Worm (Caenorhabditis elegans) whole organism, L1 larva: ENCODE data around the gene atx-2.

ENCODE experiments used
- C04F5.9 ChIP-seq: sonication (generic microtip); optimal IDR thresholded peaks from 2 replicates; lab custom pipeline; 2016; ENCODE audit warnings: missing genetic modification characterization, missing compliant biosample characterization
- C34B4.2 ChIP-seq: sonication (generic microtip); optimal IDR thresholded peaks from 2 replicates; lab custom pipeline; 2017; ENCODE audit warnings: mild to moderate bottlenecking, missing genetic modification characterization, missing compliant biosample characterization
- F16B12.6 ChIP-seq: fragments of 150-350 bp; optimal IDR thresholded peaks from 2 replicates; lab custom pipeline; 2014; ENCODE audit warnings: missing biosample characterization, missing genetic modification characterization
- blmp-1 ChIP-seq: fragments of 150-350 bp; optimal IDR thresholded peaks from 2 replicates; lab custom pipeline; 2014; ENCODE audit warnings: missing biosample characterization, missing genetic modification characterization
- ceh-82 ChIP-seq, 3 experiments: fragments of 150-350 bp in 1 of 3; sonication (generic microtip) in 2 of 3; optimal IDR thresholded peaks; 2 replicates each; lab custom pipeline; 2014 to 2017; ENCODE audit warnings: missing biosample characterization in 3 of 3, missing genetic modification characterization in 3 of 3
- ceh-90 ChIP-seq: sonication (generic microtip); optimal IDR thresholded peaks from 2 replicates; lab custom pipeline; 2016; ENCODE audit warnings: missing genetic modification characterization, missing compliant biosample characterization
- dpl-1 ChIP-seq, 3 experiments: fragments of 150-350 bp in 2 of 3; sonication (generic microtip) in 1 of 3; optimal IDR thresholded peaks; 2 replicates each; lab custom pipeline; 2014 to 2017; ENCODE audit warnings: missing biosample characterization in 3 of 3, missing genetic modification characterization in 3 of 3, missing genetic modification reagents in 3 of 3
- efl-1 ChIP-seq, 4 experiments: fragments of 150-350 bp; optimal IDR thresholded peaks in 3 of 4; peaks in 1 of 4; 1 replicate in 1 of 4; 2 replicates in 3 of 4; lab custom pipeline; 2014; ENCODE audit warnings: missing biosample characterization in 2 of 4, missing genetic modification characterization in 2 of 4, missing genetic modification reagents in 2 of 4
- egl-13 ChIP-seq: sonication (generic microtip); optimal IDR thresholded peaks from 2 replicates; lab custom pipeline; 2016; ENCODE audit warnings: missing genotype, missing genetic modification reagents, missing genetic modification characterization, missing compliant biosample characterization
- elt-2 ChIP-seq: sonication (generic microtip); optimal IDR thresholded peaks from 2 replicates; lab custom pipeline; 2016; ENCODE audit warnings: missing genetic modification characterization, mild to moderate bottlenecking, inconsistent platforms, missing compliant biosample characterization, missing genetic modification reagents
- elt-3 ChIP-seq, 6 experiments: fragments of 150-350 bp in 1 of 6; sonication (generic microtip); optimal IDR thresholded peaks; 2 replicates each; lab custom pipeline; 2017 to 2018; ENCODE audit warnings: missing biosample characterization in 6 of 6, missing genetic modification characterization in 6 of 6, inconsistent platforms in 1 of 6
- fkh-10 ChIP-seq: sonication (generic microtip); optimal IDR thresholded peaks from 2 replicates; lab custom pipeline; 2017; ENCODE audit warnings: missing biosample characterization, missing genetic modification reagents, missing genetic modification characterization
- fos-1 ChIP-seq: fragments of 150-350 bp; optimal IDR thresholded peaks from 2 replicates; lab custom pipeline; 2014; ENCODE audit warnings: missing biosample characterization, missing genetic modification characterization
- grh-1 ChIP-seq: fragments of 200-800 bp; sonication (Bioruptor generic); IDR thresholded peaks from 2 replicates; pipeline ENCODE4 v1.3.6; 2022; ENCODE audit warnings: missing genetic modification reagents, missing genetic modification characterization, missing compliant biosample characterization
- lin-35 ChIP-seq, 2 experiments: fragments of 150-350 bp; optimal IDR thresholded peaks; 2 replicates each; lab custom pipeline; 2014; ENCODE audit warnings: missing biosample characterization in 2 of 2, missing genetic modification characterization in 2 of 2, missing genetic modification reagents in 2 of 2
- lir-3 ChIP-seq: sonication (generic microtip); optimal IDR thresholded peaks from 2 replicates; lab custom pipeline; 2016; ENCODE audit warnings: mild to moderate bottlenecking, missing genetic modification characterization, moderate library complexity, missing compliant biosample characterization; ENCODE audit not compliant: poor library complexity
- lsy-2 ChIP-seq, 2 experiments: fragments of 150-350 bp; optimal IDR thresholded peaks; 2 replicates each; lab custom pipeline; 2014; ENCODE audit warnings: missing biosample characterization in 2 of 2, missing genetic modification characterization in 2 of 2
- mab-9 ChIP-seq: fragments of 200-800 bp; sonication (Bioruptor generic); IDR thresholded peaks from 2 replicates; pipeline ENCODE4 v1.3.6; 2022; ENCODE audit warnings: missing genetic modification reagents, missing genetic modification characterization, missing compliant biosample characterization
- mdl-1 ChIP-seq, 2 experiments: fragments of 150-350 bp; optimal IDR thresholded peaks; 2 replicates each; lab custom pipeline; 2014 to 2017; ENCODE audit warnings: missing biosample characterization in 2 of 2, missing genetic modification characterization in 2 of 2, inconsistent platforms in 1 of 2
- mef-2 ChIP-seq: fragments of 150-350 bp; optimal IDR thresholded peaks from 2 replicates; lab custom pipeline; 2014; ENCODE audit warnings: missing biosample characterization, missing genetic modification characterization
- nhr-20 ChIP-seq: sonication (generic microtip); optimal IDR thresholded peaks from 2 replicates; lab custom pipeline; 2016; ENCODE audit warnings: mild to moderate bottlenecking, missing genetic modification characterization, missing compliant biosample characterization
- nhr-90 ChIP-seq: sonication (generic microtip); optimal IDR thresholded peaks from 2 replicates; lab custom pipeline; 2016; ENCODE audit warnings: mild to moderate bottlenecking, missing genetic modification characterization, missing compliant biosample characterization; ENCODE audit not compliant: poor library complexity
- rnt-1 ChIP-seq: sonication (generic microtip); optimal IDR thresholded peaks from 2 replicates; lab custom pipeline; 2016; ENCODE audit warnings: mild to moderate bottlenecking, missing genetic modification characterization, moderate library complexity, missing compliant biosample characterization
- skn-1 ChIP-seq: fragments of 150-350 bp; optimal IDR thresholded peaks from 2 replicates; lab custom pipeline; 2014; ENCODE audit warnings: missing biosample characterization, missing genetic modification characterization
- snu-23 ChIP-seq: sonication (generic microtip); optimal IDR thresholded peaks from 2 replicates; lab custom pipeline; 2016; ENCODE audit warnings: missing genetic modification characterization, missing compliant biosample characterization
- sptf-1 ChIP-seq: fragments of 150-350 bp; optimal IDR thresholded peaks from 2 replicates; lab custom pipeline; 2014; ENCODE audit warnings: missing biosample characterization, missing genetic modification characterization
- sup-37 ChIP-seq: fragments of 200-800 bp; sonication (Bioruptor generic); optimal IDR thresholded peaks from 2 replicates; lab custom pipeline; 2018; ENCODE audit warnings: mild to moderate bottlenecking, missing genetic modification characterization, missing compliant biosample characterization
- swsn-7 ChIP-seq: sonication (generic microtip); optimal IDR thresholded peaks from 2 replicates; lab custom pipeline; 2016; ENCODE audit warnings: missing genetic modification characterization, missing compliant biosample characterization
- tbx-2 ChIP-seq: sonication (generic microtip); optimal IDR thresholded peaks from 2 replicates; lab custom pipeline; 2016; ENCODE audit warnings: missing genetic modification characterization, missing compliant biosample characterization
- tlp-1 ChIP-seq: fragments of 150-350 bp; optimal IDR thresholded peaks from 2 replicates; lab custom pipeline; 2014; ENCODE audit warnings: missing biosample characterization, missing genetic modification characterization
- unc-130 ChIP-seq: fragments of 150-350 bp; optimal IDR thresholded peaks from 2 replicates; lab custom pipeline; 2017; ENCODE audit warnings: missing biosample characterization, missing genetic modification characterization, inconsistent platforms
- unc-62 ChIP-seq: fragments of 150-350 bp; optimal IDR thresholded peaks from 2 replicates; lab custom pipeline; 2014; ENCODE audit warnings: missing biosample characterization, missing genetic modification reagents, missing genetic modification characterization
- unc-86 ChIP-seq: sonication (generic microtip); optimal IDR thresholded peaks from 2 replicates; lab custom pipeline; 2016; ENCODE audit warnings: missing genetic modification characterization, missing compliant biosample characterization
- vab-15 ChIP-seq: sonication (generic microtip); optimal IDR thresholded peaks from 2 replicates; lab custom pipeline; 2017; ENCODE audit warnings: missing genotype, mild to moderate bottlenecking, missing genetic modification characterization, missing compliant biosample characterization
- xbp-1 ChIP-seq: sonication (generic microtip); optimal IDR thresholded peaks from 2 replicates; lab custom pipeline; 2016; ENCODE audit warnings: missing genetic modification characterization, missing compliant biosample characterization

The atx-2 gene

DNA sequence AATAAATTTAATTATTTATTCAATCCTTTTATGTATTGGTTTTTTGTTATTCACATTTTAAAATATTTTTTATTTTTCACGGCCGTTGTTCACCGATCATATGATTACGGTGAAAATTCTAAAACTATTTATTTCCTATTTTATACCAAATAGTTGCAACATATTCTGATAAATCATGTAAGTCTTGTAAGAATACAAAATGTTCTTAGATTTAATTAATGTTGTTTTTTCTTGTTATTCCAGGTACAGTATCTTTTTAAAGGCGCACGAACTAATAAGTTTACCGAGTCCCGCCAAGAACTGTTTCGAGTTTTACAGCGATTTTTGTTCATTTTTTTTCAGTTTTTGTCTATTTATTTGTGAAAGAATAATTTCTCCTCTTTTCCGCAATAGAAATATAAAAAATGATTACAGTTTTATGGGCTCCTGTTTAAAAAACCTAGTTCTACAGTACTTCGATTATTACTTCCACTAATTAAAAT lies 8.4 kb downstream of the atx-2 start, which contains the start of gene D2045.5:
D2045.5 (minus strand) TSS at position 51 of the 482 bp plus-strand sequence.
- TF ChIP-seq unc-130 (tag; lab: Kevin White, UChicago) (no peak), mdl-1 (tag; optimal IDR thresholded peaks at IDR 0.05; lab: Kevin White, UChicago) (no peak)

DNA sequence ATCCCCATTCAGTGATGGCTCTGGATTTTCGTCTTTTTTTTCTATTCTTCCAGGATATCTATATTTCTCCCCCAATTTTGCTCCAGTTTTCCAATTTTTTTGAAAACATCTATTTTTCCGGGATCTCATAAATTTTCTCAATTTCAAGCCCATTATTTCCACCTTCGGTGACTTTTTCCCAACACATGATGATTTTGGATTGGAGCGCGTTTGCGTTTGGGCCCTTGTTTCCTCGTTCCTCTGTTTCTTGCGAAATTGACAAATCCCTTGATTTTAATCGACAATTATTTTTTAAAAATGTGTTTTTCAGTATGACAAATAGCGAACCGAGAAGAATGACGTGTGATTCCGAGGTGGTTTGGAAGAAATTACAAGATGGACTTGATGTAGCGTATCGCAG lies 9.7 kb downstream of the atx-2 start, which contains the start of gene cul-1:
cul-1 (plus strand) TSS at position 311 of the 400 bp plus-strand sequence.
- TF ChIP-seq blmp-1 (tag; lab: Kevin White, UChicago) (peak; percentile 1), elt-3 (tag; optimal IDR thresholded peaks at IDR 0.05; lab: Kevin White, UChicago) (no peak), skn-1 (tag; lab: Kevin White, UChicago) (peak; percentile 98), tbx-2 (tag; lab: Kevin White, UChicago) (no peak), xbp-1 (tag; lab: Kevin White, UChicago) (no peak), nhr-90 (tag; lab: Kevin White, UChicago) (no peak), fkh-10 (GFP tag; lab: Kevin White, UChicago) (no peak), snu-23 (GFP tag; lab: Kevin White, UChicago) (no peak), rnt-1 (no peak), ceh-82 (tag; optimal IDR thresholded peaks at IDR 0.05; lab: Kevin White, UChicago) (no peak), efl-1 (optimal IDR thresholded peaks at IDR 0.05; lab: Kevin White, UChicago) (peak in 1 of 2 experiments; percentile 20), efl-1 (GFP tag; optimal IDR thresholded peaks at IDR 0.05 in 1 of 2; lab: Kevin White, UChicago) (peak; percentile 18 to 78), nhr-20 (tag; lab: Kevin White, UChicago) (no peak), F16B12.6 (tag; lab: Kevin White, UChicago) (no peak), lsy-2 (tag; optimal IDR thresholded peaks at IDR 0.05; lab: Kevin White, UChicago) (peak in 1 of 2 experiments; percentile 39), elt-2 (tag; lab: Kevin White, UChicago) (no peak), dpl-1 (GFP tag; optimal IDR thresholded peaks at IDR 0.05; lab: Kevin White, UChicago) (peak in 1 of 3 experiments; percentile 43), ceh-90 (tag; lab: Kevin White, UChicago) (no peak), mef-2 (tag; lab: Kevin White, UChicago) (no peak), lin-35 (GFP tag; optimal IDR thresholded peaks at IDR 0.05; lab: Kevin White, UChicago) (peak in 1 of 2 experiments; percentile 50), unc-86 (no peak), mab-9 (no peak), vab-15 (tag; lab: Kevin White, UChicago) (no peak), egl-13 (no peak)

- TF ChIP-seq C34B4.2 (no peak), mdl-1 (tag; optimal IDR thresholded peaks at IDR 0.05; lab: Kevin White, UChicago) (no peak), grh-1 (no peak), sup-37 (no peak), unc-62 (GFP tag; lab: Kevin White, UChicago) (no peak)
Observed at ce11 chrIII:10474945-10475344, 13.8 kb downstream of the atx-2 start, which contains the start of gene D2045.9. TSS of gene D2045.9 (plus strand) at chrIII:10475245.

DNA sequence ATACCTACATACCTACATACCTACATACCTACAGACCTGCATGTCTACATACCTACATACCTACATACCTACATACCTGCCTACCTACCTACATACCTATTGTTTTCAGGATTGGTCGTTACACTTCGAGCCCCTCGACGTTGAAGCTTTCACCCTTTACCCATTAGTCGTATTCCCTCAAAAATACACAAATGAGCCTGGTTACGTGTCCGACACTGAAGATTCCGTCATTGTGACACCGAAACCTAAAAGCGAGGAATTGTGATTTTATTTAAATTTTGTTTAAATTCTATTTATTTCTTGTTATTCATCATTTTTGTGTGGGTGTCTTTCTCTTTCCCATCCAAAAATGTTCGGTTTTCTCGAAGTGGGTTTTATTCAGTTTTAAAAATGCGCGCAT lies 18.0 kb downstream of the atx-2 start, which contains the start of gene D2045.7:
D2045.7 (plus strand) TSS at position 301 of the 400 bp plus-strand sequence.
- TF ChIP-seq swsn-7 (tag; lab: Kevin White, UChicago) (no peak), tlp-1 (tag; lab: Kevin White, UChicago) (no peak), C04F5.9 (tag; lab: Kevin White, UChicago) (no peak), xbp-1 (tag; lab: Kevin White, UChicago) (no peak), sptf-1 (tag; lab: Kevin White, UChicago) (no peak)

DNA sequence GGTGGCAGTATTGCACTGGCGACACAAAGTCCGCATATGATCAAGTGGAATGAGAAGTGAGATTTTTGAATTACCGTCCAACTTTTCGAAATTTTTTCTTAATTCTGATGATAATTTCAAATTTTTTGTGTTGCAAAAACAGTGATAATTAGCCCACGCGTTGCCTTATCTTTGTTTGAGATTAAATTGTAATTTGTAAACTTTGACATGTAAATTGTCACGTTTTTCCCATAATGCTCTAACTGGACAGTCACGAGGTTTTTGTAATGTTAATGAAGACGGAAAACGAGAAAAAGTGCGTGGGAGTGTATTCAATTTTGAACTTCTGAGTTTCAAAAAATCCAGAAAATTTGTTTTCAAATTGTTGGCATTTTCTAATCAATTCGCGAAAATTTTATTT lies 20.3 kb downstream of the atx-2 start:
- no peak for TF ChIP-seq vab-15 (tag; lab: Kevin White, UChicago)
- no peak for TF ChIP-seq fos-1 (tag; lab: Kevin White, UChicago)
- TF ChIP-seq lin-35 (GFP tag; optimal IDR thresholded peaks at IDR 0.05; lab: Kevin White, UChicago) = peak in 1 of 2 experiments; percentile 21
- no peak for TF ChIP-seq lir-3 (tag; lab: Kevin White, UChicago)
- peak; percentile 70 for TF ChIP-seq elt-2 (tag; lab: Kevin White, UChicago)
